Fruit fly (Drosophila melanogaster) whole organism, embryonic: Measurements from ENCODE around the gene Fam92.
A peak's percentile ranks its signal among the peaks of the same experiment; 100 is the strongest.

Source experiments
- ATbp ChIP-seq: fragments of 200-800 bp; sonication (Bioruptor generic); optimal IDR thresholded peaks from 2 replicates; lab custom pipeline; 2017; ENCODE audit warnings: missing biosample characterization, mild to moderate bottlenecking, missing genetic modification characterization, missing genetic modification reagents
- Asciz ChIP-seq: fragments of 200-800 bp; sonication (Bioruptor generic); optimal IDR thresholded peaks from 2 replicates; lab custom pipeline; 2017; ENCODE audit warnings: missing biosample characterization, mild to moderate bottlenecking, missing genetic modification characterization, missing genetic modification reagents
- Bdp1 ChIP-seq: fragments of 200-800 bp; sonication (Bioruptor generic); optimal IDR thresholded peaks from 3 replicates; lab custom pipeline; 2016; ENCODE audit warnings: missing biosample characterization, missing genetic modification characterization
- BtbVII ChIP-seq: fragments of 200-800 bp; sonication (Bioruptor generic); optimal IDR thresholded peaks from 3 replicates; lab custom pipeline; 2017; ENCODE audit warnings: missing biosample characterization, mild to moderate bottlenecking, missing genetic modification characterization
- CG15601 ChIP-seq: fragments of 200-800 bp; sonication (Bioruptor generic); optimal IDR thresholded peaks from 3 replicates; lab custom pipeline; 2019; ENCODE audit warnings: missing biosample characterization, mild to moderate bottlenecking, missing genetic modification characterization, moderate library complexity
- CG2678 ChIP-seq: fragments of 200-800 bp; sonication (Bioruptor generic); optimal IDR thresholded peaks from 3 replicates; lab custom pipeline; 2019; ENCODE audit warnings: missing biosample characterization, mild to moderate bottlenecking, missing genetic modification characterization, moderate library complexity
- CG2875 ChIP-seq: fragments of 200-800 bp; sonication (Bioruptor generic); optimal IDR thresholded peaks from 2 replicates; lab custom pipeline; 2017; ENCODE audit warnings: missing biosample characterization, mild to moderate bottlenecking, missing genetic modification characterization, missing genetic modification reagents
- CG33557 ChIP-seq: fragments of 200-800 bp; sonication (Bioruptor generic); optimal IDR thresholded peaks from 2 replicates; lab custom pipeline; 2019; ENCODE audit warnings: missing biosample characterization, mild to moderate bottlenecking, missing genetic modification characterization, moderate library complexity
- CG4707 ChIP-seq: fragments of 200-800 bp; sonication (Bioruptor generic); optimal IDR thresholded peaks from 2 replicates; lab custom pipeline; 2018; ENCODE audit warnings: missing biosample characterization, mild to moderate bottlenecking, missing genetic modification characterization, moderate library complexity
- CG5180 ChIP-seq: fragments of 200-800 bp; sonication (Bioruptor generic); optimal IDR thresholded peaks from 3 replicates; lab custom pipeline; 2017; ENCODE audit warnings: missing biosample characterization, missing genetic modification characterization, mild to moderate bottlenecking, moderate library complexity, missing genetic modification reagents
- CG6791 ChIP-seq: fragments of 200-800 bp; sonication (Bioruptor generic); IDR thresholded peaks from 3 replicates; pipeline ENCODE4 v1.3.6; 2022; ENCODE audit warnings: missing biosample characterization, missing genetic modification characterization; ENCODE audit not compliant: partially characterized antibody
- CG7987 ChIP-seq: fragments of 200-800 bp; sonication (Bioruptor generic); optimal IDR thresholded peaks from 2 replicates; lab custom pipeline; 2018; ENCODE audit warnings: missing biosample characterization, mild to moderate bottlenecking, missing genetic modification characterization, moderate library complexity
- CG8281 ChIP-seq: fragments of 200-800 bp; sonication (Bioruptor generic); optimal IDR thresholded peaks from 2 replicates; lab custom pipeline; 2018; ENCODE audit warnings: missing biosample characterization, mild to moderate bottlenecking, missing genetic modification characterization, moderate library complexity
- Med ChIP-seq: fragments of 200-800 bp; sonication (Bioruptor generic); peaks from one replicate; lab custom pipeline; 2016; ENCODE audit warnings: missing biosample characterization, missing genetic modification characterization, mild to moderate bottlenecking, inconsistent platforms, moderate library complexity
- NC2α ChIP-seq: fragments of 200-800 bp; sonication (Bioruptor generic); optimal IDR thresholded peaks from 2 replicates; lab custom pipeline; 2016; ENCODE audit warnings: missing biosample characterization, missing genetic modification characterization
- Opbp ChIP-seq: fragments of 200-800 bp; sonication (Bioruptor generic); IDR thresholded peaks from 3 replicates; pipeline ENCODE4 v1.3.6; 2022; ENCODE audit warnings: missing biosample characterization, missing genetic modification characterization; ENCODE audit not compliant: partially characterized antibody
- Pdp1 ChIP-seq, 2 experiments: fragments of 200-800 bp; sonication (Bioruptor generic); optimal IDR thresholded peaks; 3 replicates each; lab custom pipeline; 2016; ENCODE audit warnings: missing biosample characterization in 2 of 2, missing genetic modification characterization in 2 of 2, mild to moderate bottlenecking in 1 of 2, moderate library complexity in 1 of 2
- Sox100B ChIP-seq: fragments of 200-800 bp; sonication (Bioruptor generic); optimal IDR thresholded peaks from 3 replicates; lab custom pipeline; 2018; ENCODE audit warnings: missing biosample characterization, mild to moderate bottlenecking, missing genetic modification characterization
- Vsx1 ChIP-seq: fragments of 200-800 bp; sonication (Bioruptor generic); optimal IDR thresholded peaks from 2 replicates; lab custom pipeline; 2017; ENCODE audit warnings: missing biosample characterization, mild to moderate bottlenecking, missing genetic modification characterization, missing genetic modification reagents
- bcd ChIP-seq: fragments of 200-800 bp; sonication (Bioruptor generic); optimal IDR thresholded peaks from 2 replicates; lab custom pipeline; 2017; ENCODE audit warnings: missing biosample characterization, mild to moderate bottlenecking, missing genetic modification characterization
- bigmax ChIP-seq: fragments of 200-800 bp; sonication (Bioruptor generic); optimal IDR thresholded peaks from 2 replicates; lab custom pipeline; 2018; ENCODE audit warnings: missing biosample characterization, mild to moderate bottlenecking, missing genetic modification characterization
- br ChIP-seq: fragments of >200 bp; optimal IDR thresholded peaks from 2 replicates; lab custom pipeline; 2017
- crol ChIP-seq: fragments of 200-800 bp; sonication (Bioruptor generic); IDR thresholded peaks from 2 replicates; pipeline ENCODE4 v1.3.6; 2022; ENCODE audit warnings: missing biosample characterization, missing genetic modification characterization
- dysf ChIP-seq: fragments of 200-800 bp; sonication (Bioruptor generic); IDR thresholded peaks from 3 replicates; pipeline ENCODE4 v1.3.6; 2022; ENCODE audit warnings: missing biosample characterization, missing genetic modification characterization
- exex ChIP-seq: fragments of 200-800 bp; sonication (Bioruptor generic); optimal IDR thresholded peaks from 4 replicates; lab custom pipeline; 2018; ENCODE audit warnings: missing biosample characterization, mild to moderate bottlenecking, missing genetic modification characterization, moderate library complexity
- fd64A ChIP-seq: fragments of 200-800 bp; sonication (Bioruptor generic); optimal IDR thresholded peaks from 3 replicates; lab custom pipeline; 2018; ENCODE audit warnings: missing biosample characterization, mild to moderate bottlenecking, missing genetic modification characterization
- grn ChIP-seq: fragments of 200-800 bp; sonication (Bioruptor generic); optimal IDR thresholded peaks from 3 replicates; lab custom pipeline; 2017; ENCODE audit warnings: missing biosample characterization, missing genetic modification characterization
- gsb-n ChIP-seq: fragments of 200-800 bp; sonication (Bioruptor generic); optimal IDR thresholded peaks from 3 replicates; lab custom pipeline; 2018; ENCODE audit warnings: missing biosample characterization, mild to moderate bottlenecking, missing genetic modification characterization
- lab ChIP-seq: fragments of 200-800 bp; sonication (Bioruptor generic); optimal IDR thresholded peaks from 3 replicates; lab custom pipeline; 2017; ENCODE audit warnings: missing biosample characterization, missing genetic modification characterization, mild to moderate bottlenecking, moderate library complexity, missing genetic modification reagents
- lbe ChIP-seq: fragments of 200-800 bp; sonication (Bioruptor generic); optimal IDR thresholded peaks from 2 replicates; lab custom pipeline; 2016; ENCODE audit warnings: missing biosample characterization, mild to moderate bottlenecking, missing genetic modification characterization
- mirr ChIP-seq: fragments of 200-800 bp; sonication (Bioruptor generic); optimal IDR thresholded peaks from 3 replicates; lab custom pipeline; 2018; ENCODE audit warnings: missing biosample characterization, mild to moderate bottlenecking, missing genetic modification characterization
- nau ChIP-seq: fragments of 200-800 bp; sonication (Bioruptor generic); optimal IDR thresholded peaks from 3 replicates; lab custom pipeline; 2017; ENCODE audit warnings: missing biosample characterization, mild to moderate bottlenecking, missing genetic modification characterization, missing genetic modification reagents
- org-1 ChIP-seq: fragments of 200-800 bp; sonication (Bioruptor generic); optimal IDR thresholded peaks from 2 replicates; lab custom pipeline; 2017; ENCODE audit warnings: missing biosample characterization, missing genetic modification characterization
- sens ChIP-seq: fragments of 200-800 bp; sonication (Bioruptor generic); peaks from one replicate; lab custom pipeline; 2016; ENCODE audit warnings: missing biosample characterization, missing genetic modification characterization
- sqz ChIP-seq: fragments of 200-800 bp; sonication (Bioruptor generic); optimal IDR thresholded peaks from 3 replicates; lab custom pipeline; 2018; ENCODE audit warnings: missing biosample characterization, mild to moderate bottlenecking, missing genetic modification characterization
- sug ChIP-seq: fragments of 200-800 bp; optimal IDR thresholded peaks from 2 replicates; lab custom pipeline; 2019; ENCODE audit warnings: missing biosample characterization, mild to moderate bottlenecking, missing genetic modification characterization, moderate library complexity
- wek ChIP-seq: fragments of 200-800 bp; sonication (Bioruptor generic); optimal IDR thresholded peaks from 3 replicates; lab custom pipeline; 2018; ENCODE audit warnings: missing biosample characterization, mild to moderate bottlenecking, missing genetic modification characterization, moderate library complexity
- zfh1 ChIP-seq: fragments of 200-800 bp; sonication (Bioruptor generic); IDR thresholded peaks from 3 replicates; pipeline ENCODE4 v1.3.6; 2022; ENCODE audit warnings: missing biosample characterization, missing genetic modification characterization
- zfh2 ChIP-seq: fragments of 200-800 bp; sonication (Bioruptor generic); optimal IDR thresholded peaks from 2 replicates; lab custom pipeline; 2016; ENCODE audit warnings: missing biosample characterization, missing genetic modification characterization

The Fam92 gene

dm6 chr2L:12474212-12474891, 49.6 kb downstream of the Fam92 start:
- TF ChIP-seq fd64A (GFP tag; lab: Kevin White, UChicago): peak; percentile 47
- TF ChIP-seq NC2α (GFP tag; lab: Kevin White, UChicago): no peak
- peak; percentile 29 for TF ChIP-seq grn (GFP tag; lab: Kevin White, UChicago)
- TF ChIP-seq sug (tag; lab: Kevin White, UChicago): peak; percentile 5
- TF ChIP-seq sens: peak; percentile 70
- TF ChIP-seq CG4707: peak; percentile 13
- TF ChIP-seq BtbVII (GFP tag; lab: Kevin White, UChicago): peak; percentile 35
- peak; percentile 10 for TF ChIP-seq nau
- no peak for TF ChIP-seq Opbp (GFP tag; lab: Robert Waterston, UW)
- TF ChIP-seq bigmax (GFP tag; lab: Kevin White, UChicago): peak; percentile 47
- no peak for TF ChIP-seq CG6791 (GFP tag; lab: Robert Waterston, UW)
- TF ChIP-seq sqz: peak; percentile 34
- TF ChIP-seq Med (GFP tag; lab: Kevin White, UChicago): peak; percentile 58
- TF ChIP-seq dysf (GFP tag; lab: Robert Waterston, UW): no peak
- TF ChIP-seq CG8281: peak; percentile 41
- TF ChIP-seq br (lab: Kevin White, UChicago): no peak
- no peak for TF ChIP-seq zfh2 (GFP tag; lab: Kevin White, UChicago)
- TF ChIP-seq CG2875 (GFP tag; lab: Kevin White, UChicago): peak; percentile 8
- TF ChIP-seq lab: peak; percentile 30
- peak; percentile 52 for TF ChIP-seq mirr (GFP tag; lab: Kevin White, UChicago)
- peak; percentile 28 for TF ChIP-seq CG15601 (tag; lab: Kevin White, UChicago)
- TF ChIP-seq gsb-n (tag; lab: Kevin White, UChicago): no peak
- TF ChIP-seq zfh1 (GFP tag; lab: Robert Waterston, UW): no peak
- TF ChIP-seq CG5180 (GFP tag; lab: Kevin White, UChicago): peak; percentile 37
- peak; percentile 21 for TF ChIP-seq Asciz (GFP tag; lab: Kevin White, UChicago)
- TF ChIP-seq lbe (GFP tag; lab: Kevin White, UChicago): peak; percentile 12
- TF ChIP-seq ATbp (GFP tag; lab: Kevin White, UChicago): peak; percentile 15
- no peak for TF ChIP-seq Bdp1 (GFP tag; lab: Kevin White, UChicago)
- peak; percentile 33 for TF ChIP-seq Vsx1
- peak; percentile 24 for TF ChIP-seq wek
- no peak for TF ChIP-seq crol (GFP tag; lab: Robert Waterston, UW)
- TF ChIP-seq org-1 (GFP tag; lab: Kevin White, UChicago): peak; percentile 16
- TF ChIP-seq bcd (GFP tag; lab: Kevin White, UChicago): no peak
- TF ChIP-seq Sox100B (GFP tag; lab: Kevin White, UChicago): peak; percentile 23
- peak; percentile 37 for TF ChIP-seq CG33557 (GFP tag; lab: Kevin White, UChicago)
- TF ChIP-seq CG7987 (GFP tag; lab: Kevin White, UChicago): peak; percentile 20
- TF ChIP-seq Pdp1 (GFP tag; optimal IDR thresholded peaks at IDR 0.05; lab: Kevin White, UChicago): peak in 1 of 2 experiments; percentile 1
- peak; percentile 5 for TF ChIP-seq CG2678
- TF ChIP-seq exex (tag; lab: Kevin White, UChicago): peak; percentile 73
